Worm (Caenorhabditis elegans) whole organism, L1 larva: Measurements from ENCODE around the gene R07B7.12.

Experiments used
- blmp-1 ChIP-seq: fragments of 150-350 bp; optimal IDR thresholded peaks from 2 replicates; lab custom pipeline; 2014; ENCODE audit warnings: missing biosample characterization, missing genetic modification characterization
- elt-3 ChIP-seq, 6 experiments: fragments of 150-350 bp in 1 of 6; sonication (generic microtip); optimal IDR thresholded peaks; 2 replicates each; lab custom pipeline; 2017 to 2018; ENCODE audit warnings: missing biosample characterization in 6 of 6, missing genetic modification characterization in 6 of 6, inconsistent platforms in 1 of 6
- ets-5 ChIP-seq: fragments of 200-800 bp; sonication (Bioruptor generic); IDR thresholded peaks from 2 replicates; pipeline ENCODE4 v1.3.6; 2022; ENCODE audit warnings: missing genetic modification characterization, missing compliant biosample characterization
- lin-15B ChIP-seq: fragments of 150-350 bp; sonication (generic microtip); optimal IDR thresholded peaks from 3 replicates; lab custom pipeline; 2014; ENCODE audit warnings: missing biosample characterization, missing genetic modification characterization
- lin-35 ChIP-seq, 2 experiments: fragments of 150-350 bp; optimal IDR thresholded peaks; 2 replicates each; lab custom pipeline; 2014; ENCODE audit warnings: missing biosample characterization in 2 of 2, missing genetic modification characterization in 2 of 2, missing genetic modification reagents in 2 of 2
- mdl-1 ChIP-seq, 2 experiments: fragments of 150-350 bp; optimal IDR thresholded peaks; 2 replicates each; lab custom pipeline; 2014 to 2017; ENCODE audit warnings: missing biosample characterization in 2 of 2, missing genetic modification characterization in 2 of 2, inconsistent platforms in 1 of 2
- mep-1 ChIP-seq: fragments of 150-350 bp; optimal IDR thresholded peaks from 2 replicates; lab custom pipeline; 2014; ENCODE audit warnings: missing biosample characterization, missing genetic modification characterization
- nhr-11 ChIP-seq: fragments of 150-350 bp; optimal IDR thresholded peaks from 2 replicates; lab custom pipeline; 2014; ENCODE audit warnings: missing biosample characterization, missing genetic modification characterization
- nhr-28 ChIP-seq: fragments of 150-350 bp; optimal IDR thresholded peaks from 2 replicates; lab custom pipeline; 2014; ENCODE audit warnings: missing biosample characterization, missing genetic modification characterization
- sptf-1 ChIP-seq: fragments of 150-350 bp; optimal IDR thresholded peaks from 2 replicates; lab custom pipeline; 2014; ENCODE audit warnings: missing biosample characterization, missing genetic modification characterization
- unc-130 ChIP-seq: fragments of 150-350 bp; optimal IDR thresholded peaks from 2 replicates; lab custom pipeline; 2017; ENCODE audit warnings: missing biosample characterization, missing genetic modification characterization, inconsistent platforms

DNA sequence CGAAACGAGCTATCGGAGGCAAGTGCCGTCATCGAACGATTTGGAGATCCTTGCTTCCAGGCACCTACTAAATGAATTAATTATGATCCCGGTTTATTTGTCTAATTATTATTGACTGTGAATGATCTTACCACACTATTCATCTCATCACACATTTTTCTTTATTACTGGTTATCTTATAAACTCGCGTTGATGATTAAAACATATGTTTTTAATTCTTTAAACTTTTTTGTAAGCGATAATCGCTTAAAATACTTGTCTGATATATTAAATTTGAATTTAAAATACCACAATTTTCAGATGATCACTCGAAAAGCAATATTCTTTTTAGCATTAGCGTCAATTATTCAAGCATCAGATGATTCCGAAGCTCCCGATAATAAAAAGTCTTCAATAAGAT lies 43.7 kb upstream of the R07B7.12 start, which contains the start of gene F10C2.5:
- no peak for TF ChIP-seq nhr-28 (tag; lab: Kevin White, UChicago)
- TF ChIP-seq nhr-11 (tag; lab: Kevin White, UChicago): no peak
- TF ChIP-seq elt-3 (tag; optimal IDR thresholded peaks at IDR 0.05; lab: Kevin White, UChicago): no peak
- TF ChIP-seq sptf-1: no peak
- TF ChIP-seq lin-15B (tag; lab: Kevin White, UChicago): no peak
- no peak for TF ChIP-seq mep-1
- no peak for TF ChIP-seq lin-35 (GFP tag; optimal IDR thresholded peaks at IDR 0.05; lab: Kevin White, UChicago)
- no peak for TF ChIP-seq blmp-1
- TF ChIP-seq unc-130 (tag; lab: Kevin White, UChicago): no peak
- TF ChIP-seq mdl-1 (tag; optimal IDR thresholded peaks at IDR 0.05; lab: Kevin White, UChicago): no peak
- TF ChIP-seq ets-5 (GFP tag; lab: Robert Waterston, UW): no peak
